Fruit fly (Drosophila melanogaster) S2 (cell line): ENCODE results near the gene CG32249.

Experiments
- CG8478 ChIP-seq: fragments of >200 bp; optimal IDR thresholded peaks from 2 replicates; lab custom pipeline; 2018
- CTCF ChIP-seq, 2 experiments: fragments of >200 bp; optimal IDR thresholded peaks; 2 replicates each; lab custom pipeline; 2018

- TF ChIP-seq CG8478 (no peak), CTCF (optimal IDR thresholded peaks at IDR 0.05; lab: Kevin White, UChicago) (no peak)
These were observed 1.6 kb downstream of the CG32249 start, which contains the start of gene CG32248 for dm6 chr3L:4471449-4471848.
